Fruit fly (Drosophila melanogaster) whole organism, embryonic: ENCODE data around the gene CG12594.
A peak's percentile ranks its signal among the peaks of the same experiment; 100 is the strongest.

Experiments
- Atf3 ChIP-seq: fragments of 200-800 bp; sonication (Bioruptor generic); optimal IDR thresholded peaks from 3 replicates; lab custom pipeline; 2016; ENCODE audit warnings: missing biosample characterization, missing genetic modification characterization
- Bdp1 ChIP-seq: fragments of 200-800 bp; sonication (Bioruptor generic); optimal IDR thresholded peaks from 3 replicates; lab custom pipeline; 2016; ENCODE audit warnings: missing biosample characterization, missing genetic modification characterization
- CG10147 ChIP-seq: fragments of 200-800 bp; sonication (Bioruptor generic); optimal IDR thresholded peaks from 2 replicates; lab custom pipeline; 2019; ENCODE audit warnings: missing biosample characterization, mild to moderate bottlenecking, missing genetic modification characterization, moderate library complexity
- CG10366 ChIP-seq: fragments of 200-800 bp; sonication (Bioruptor generic); IDR thresholded peaks from 2 replicates; pipeline ENCODE4 v1.3.6; 2022; ENCODE audit warnings: missing biosample characterization, missing genetic modification characterization
- CG10543 ChIP-seq: fragments of 200-800 bp; sonication (Bioruptor generic); optimal IDR thresholded peaks from 3 replicates; lab custom pipeline; 2017; ENCODE audit warnings: missing biosample characterization, mild to moderate bottlenecking, missing genetic modification characterization, moderate library complexity
- CG12219 ChIP-seq: fragments of 200-800 bp; sonication (Bioruptor generic); optimal IDR thresholded peaks from 3 replicates; lab custom pipeline; 2018; ENCODE audit warnings: missing biosample characterization, mild to moderate bottlenecking, missing genetic modification characterization
- CG12659 ChIP-seq: fragments of 200-800 bp; sonication (Bioruptor generic); optimal IDR thresholded peaks from 3 replicates; lab custom pipeline; 2017; ENCODE audit warnings: mild to moderate bottlenecking, missing biosample characterization, missing genetic modification reagents, missing genetic modification characterization
- CG13894 ChIP-seq: fragments of 200-800 bp; sonication (Bioruptor generic); optimal IDR thresholded peaks from 3 replicates; lab custom pipeline; 2018; ENCODE audit warnings: missing biosample characterization, mild to moderate bottlenecking, missing genetic modification characterization, moderate library complexity
- CG14710 ChIP-seq: fragments of 200-800 bp; sonication (Bioruptor generic); optimal IDR thresholded peaks from 3 replicates; lab custom pipeline; 2019; ENCODE audit warnings: missing biosample characterization, mild to moderate bottlenecking, missing genetic modification characterization, moderate library complexity
- CG17186 ChIP-seq: fragments of 200-800 bp; sonication (Bioruptor generic); optimal IDR thresholded peaks from 3 replicates; lab custom pipeline; 2017; ENCODE audit warnings: missing biosample characterization, missing genetic modification reagents, missing genetic modification characterization
- CG2202 ChIP-seq: fragments of 200-800 bp; sonication (Bioruptor generic); optimal IDR thresholded peaks from 2 replicates; lab custom pipeline; 2018; ENCODE audit warnings: missing biosample characterization, mild to moderate bottlenecking, missing genetic modification characterization
- CG3163 ChIP-seq: fragments of 200-800 bp; sonication (Bioruptor generic); optimal IDR thresholded peaks from 3 replicates; lab custom pipeline; 2016; ENCODE audit warnings: missing biosample characterization, missing genetic modification characterization
- CG3726 ChIP-seq: fragments of 200-800 bp; sonication (Bioruptor generic); IDR thresholded peaks from 3 replicates; pipeline ENCODE4, ENCODE4 v1.3.6; 2022; ENCODE audit warnings: missing biosample characterization, missing genetic modification characterization
- CG4730 ChIP-seq: fragments of 200-800 bp; sonication (Bioruptor generic); IDR thresholded peaks from 2 replicates; pipeline ENCODE4 v1.3.6; 2022; ENCODE audit warnings: missing biosample characterization, missing genetic modification characterization
- CG6254 ChIP-seq: fragments of 200-800 bp; sonication (Bioruptor generic); optimal IDR thresholded peaks from 3 replicates; lab custom pipeline; 2017; ENCODE audit warnings: mild to moderate bottlenecking, missing biosample characterization, missing genetic modification reagents, missing genetic modification characterization
- CG7928 ChIP-seq: fragments of 200-800 bp; sonication (Bioruptor generic); optimal IDR thresholded peaks from 2 replicates; lab custom pipeline; 2017; ENCODE audit warnings: missing biosample characterization, mild to moderate bottlenecking, missing genetic modification characterization
- CG8359 ChIP-seq: fragments of 200-800 bp; sonication (Bioruptor generic); optimal IDR thresholded peaks from 2 replicates; lab custom pipeline; 2017; ENCODE audit warnings: missing biosample characterization, mild to moderate bottlenecking, missing genetic modification characterization, borderline replicate concordance
- CG9797 ChIP-seq: fragments of 200-800 bp; sonication (Bioruptor generic); optimal IDR thresholded peaks from 3 replicates; lab custom pipeline; 2018; ENCODE audit warnings: missing biosample characterization, mild to moderate bottlenecking, missing genetic modification characterization
- CG9932 ChIP-seq: fragments of 200-800 bp; sonication (Bioruptor generic); IDR thresholded peaks from 2 replicates; pipeline ENCODE4 v1.3.6; 2022; ENCODE audit warnings: missing biosample characterization, missing genetic modification characterization
- Dll ChIP-seq: fragments of 200-800 bp; sonication (Bioruptor generic); IDR thresholded peaks from 4 replicates; pipeline ENCODE4 v1.3.6; 2022; ENCODE audit warnings: missing biosample characterization, missing genetic modification characterization; ENCODE audit not compliant: partially characterized antibody
- HHEX ChIP-seq: fragments of 200-800 bp; sonication (Bioruptor generic); optimal IDR thresholded peaks from 3 replicates; lab custom pipeline; 2017; ENCODE audit warnings: missing biosample characterization, mild to moderate bottlenecking, missing genetic modification characterization, missing genetic modification reagents
- Hr3 ChIP-seq: fragments of 200-800 bp; sonication (Bioruptor generic); optimal IDR thresholded peaks from 3 replicates; lab custom pipeline; 2016; ENCODE audit warnings: missing biosample characterization, missing genetic modification characterization
- Jarid2 ChIP-seq: fragments of 200-800 bp; sonication (Bioruptor generic); optimal IDR thresholded peaks from 3 replicates; lab custom pipeline; 2017; ENCODE audit warnings: mild to moderate bottlenecking, missing biosample characterization, missing genetic modification reagents, missing genetic modification characterization
- Med ChIP-seq: fragments of 200-800 bp; sonication (Bioruptor generic); peaks from one replicate; lab custom pipeline; 2016; ENCODE audit warnings: missing biosample characterization, missing genetic modification characterization, mild to moderate bottlenecking, inconsistent platforms, moderate library complexity
- NK7.1 ChIP-seq: fragments of 200-800 bp; sonication (Bioruptor generic); optimal IDR thresholded peaks from 3 replicates; lab custom pipeline; 2016; ENCODE audit warnings: missing biosample characterization, missing genetic modification characterization
- Nf-YA ChIP-seq: fragments of 200-800 bp; sonication (Bioruptor generic); IDR thresholded peaks from 2 replicates; pipeline ENCODE4 v1.3.6; 2022; ENCODE audit warnings: missing biosample characterization, missing genetic modification characterization
- Oli ChIP-seq: fragments of 200-800 bp; sonication (Bioruptor generic); optimal IDR thresholded peaks from 2 replicates; lab custom pipeline; 2018; ENCODE audit warnings: missing biosample characterization, mild to moderate bottlenecking, missing genetic modification characterization, moderate library complexity
- Pdp1 ChIP-seq, 2 experiments: fragments of 200-800 bp; sonication (Bioruptor generic); optimal IDR thresholded peaks; 3 replicates each; lab custom pipeline; 2016; ENCODE audit warnings: missing biosample characterization in 2 of 2, missing genetic modification characterization in 2 of 2, mild to moderate bottlenecking in 1 of 2, moderate library complexity in 1 of 2
- Rfx ChIP-seq: fragments of 200-800 bp; sonication (Bioruptor generic); IDR thresholded peaks from 2 replicates; pipeline ENCODE4 v1.3.6; 2022; ENCODE audit warnings: missing biosample characterization, missing genetic modification characterization
- Rx ChIP-seq: fragments of 200-800 bp; sonication (Bioruptor generic); IDR thresholded peaks from 2 replicates; pipeline ENCODE4 v1.3.6; 2022; ENCODE audit warnings: missing biosample characterization, missing genetic modification characterization
- Sry-δ ChIP-seq: fragments of 200-800 bp; sonication (Bioruptor generic); optimal IDR thresholded peaks from 2 replicates; lab custom pipeline; 2016; ENCODE audit warnings: missing biosample characterization, missing genetic modification characterization
- bcd ChIP-seq: fragments of 200-800 bp; sonication (Bioruptor generic); optimal IDR thresholded peaks from 2 replicates; lab custom pipeline; 2017; ENCODE audit warnings: missing biosample characterization, mild to moderate bottlenecking, missing genetic modification characterization
- dm ChIP-seq: fragments of 200-800 bp; sonication (Bioruptor generic); optimal IDR thresholded peaks from 3 replicates; lab custom pipeline; 2016; ENCODE audit warnings: missing biosample characterization, missing genetic modification characterization
- ems ChIP-seq: fragments of 200-800 bp; sonication (Bioruptor generic); optimal IDR thresholded peaks from 3 replicates; lab custom pipeline; 2016; ENCODE audit warnings: missing biosample characterization, missing genetic modification characterization
- ftz-f1 ChIP-seq: fragments of 200-800 bp; sonication (Bioruptor generic); optimal IDR thresholded peaks from 2 replicates; lab custom pipeline; 2016; ENCODE audit warnings: missing biosample characterization, missing genetic modification characterization
- hbn ChIP-seq: fragments of 200-800 bp; sonication (Bioruptor generic); IDR thresholded peaks from 2 replicates; pipeline ENCODE4 v1.3.6; 2022; ENCODE audit warnings: missing biosample characterization, missing genetic modification characterization; ENCODE audit not compliant: partially characterized antibody
- mld ChIP-seq: fragments of 200-800 bp; sonication (Bioruptor generic); IDR thresholded peaks from 3 replicates; pipeline ENCODE4 v1.3.6; 2022; ENCODE audit warnings: missing biosample characterization, missing genetic modification characterization; ENCODE audit not compliant: partially characterized antibody
- nerfin-1 ChIP-seq: fragments of 200-800 bp; sonication (Bioruptor generic); optimal IDR thresholded peaks from 3 replicates; lab custom pipeline; 2019; ENCODE audit warnings: missing biosample characterization, mild to moderate bottlenecking, missing genetic modification characterization, moderate library complexity
- oc ChIP-seq: fragments of 200-800 bp; sonication (Bioruptor generic); optimal IDR thresholded peaks from 2 replicates; lab custom pipeline; 2018; ENCODE audit warnings: missing biosample characterization, mild to moderate bottlenecking, missing genetic modification characterization, moderate library complexity
- onecut ChIP-seq: fragments of 200-800 bp; sonication (Bioruptor generic); IDR thresholded peaks from 2 replicates; pipeline ENCODE4 v1.3.6; 2022; ENCODE audit warnings: missing biosample characterization, missing genetic modification characterization
- pho ChIP-seq: fragments of 200-800 bp; sonication (Bioruptor generic); optimal IDR thresholded peaks from 2 replicates; lab custom pipeline; 2016; ENCODE audit warnings: missing biosample characterization, missing genetic modification characterization
- phol ChIP-seq: fragments of 200-800 bp; sonication (Bioruptor generic); optimal IDR thresholded peaks from 3 replicates; lab custom pipeline; 2018; ENCODE audit warnings: missing biosample characterization, mild to moderate bottlenecking, missing genetic modification characterization, moderate library complexity
- scrt ChIP-seq: fragments of 200-800 bp; sonication (Bioruptor generic); optimal IDR thresholded peaks from 2 replicates; lab custom pipeline; 2018; ENCODE audit warnings: missing biosample characterization, mild to moderate bottlenecking, missing genetic modification characterization, moderate library complexity
- sug ChIP-seq: fragments of 200-800 bp; optimal IDR thresholded peaks from 2 replicates; lab custom pipeline; 2019; ENCODE audit warnings: missing biosample characterization, mild to moderate bottlenecking, missing genetic modification characterization, moderate library complexity
- tll ChIP-seq, 2 experiments: fragments of 200-800 bp in 1 of 2; fragments of >200 bp in 1 of 2; sonication (Bioruptor generic) in 1 of 2; optimal IDR thresholded peaks; 2 replicates each; lab custom pipeline; 2017 to 2019; ENCODE audit warnings: missing biosample characterization in 2 of 2, missing genetic modification characterization in 2 of 2, mild to moderate bottlenecking in 1 of 2, moderate library complexity in 1 of 2
- trh ChIP-seq: fragments of 200-800 bp; sonication (Bioruptor generic); optimal IDR thresholded peaks from 2 replicates; lab custom pipeline; 2016; ENCODE audit warnings: missing biosample characterization, missing genetic modification characterization
- tx ChIP-seq: fragments of 200-800 bp; sonication (Bioruptor generic); optimal IDR thresholded peaks from 2 replicates; lab custom pipeline; 2016; ENCODE audit warnings: missing biosample characterization, missing genetic modification characterization
- z ChIP-seq: fragments of 200-800 bp; sonication (Bioruptor generic); IDR thresholded peaks from 3 replicates; pipeline ENCODE4 v1.3.6; 2022; ENCODE audit warnings: missing biosample characterization, missing genetic modification characterization

CG12594 gene

dm6 chr3R:11673955-11674663, 47.4 kb upstream of the CG12594 start, which contains the start of gene CG14715 (continued):
- TF ChIP-seq Hr3 (GFP tag; lab: Kevin White, UChicago) (peak; percentile 42), CG12659 (GFP tag; lab: Kevin White, UChicago) (peak; percentile 57), Oli (tag; lab: Kevin White, UChicago) (peak; percentile 12), CG7928 (no peak), z (GFP tag; lab: Robert Waterston, UW) (no peak), oc (tag; lab: Kevin White, UChicago) (no peak), Jarid2 (no peak), CG14710 (peak; percentile 86), Bdp1 (no peak), CG10366 (GFP tag; lab: Robert Waterston, UW) (no peak), ems (GFP tag; lab: Kevin White, UChicago) (no peak), Nf-YA (GFP tag; lab: Robert Waterston, UW) (no peak), pho (peak; percentile 51), sug (tag; lab: Kevin White, UChicago) (peak; percentile 19), CG10147 (GFP tag; lab: Kevin White, UChicago) (no peak), Med (peak; percentile 55), CG3726 (GFP tag; lab: Robert Waterston, UW) (no peak), CG2202 (tag; lab: Kevin White, UChicago) (no peak), trh (GFP tag; lab: Kevin White, UChicago) (no peak), CG6254 (no peak), CG9797 (peak; percentile 80), Dll (GFP tag; lab: Robert Waterston, UW) (peak; percentile 68; the same call in 3 of the 4 replicates), ftz-f1 (no peak), CG3163 (GFP tag; lab: Kevin White, UChicago) (peak; percentile 13), HHEX (GFP tag; lab: Kevin White, UChicago) (no peak), CG8359 (no peak), onecut (GFP tag; lab: Robert Waterston, UW) (no peak), bcd (GFP tag; lab: Kevin White, UChicago) (peak; percentile 25), scrt (GFP tag; lab: Kevin White, UChicago) (no peak), Sry-δ (GFP tag; lab: Kevin White, UChicago) (peak; percentile 63), Rfx (peak; percentile 55; the same call in 1 of the 2 replicates), CG17186 (GFP tag; lab: Kevin White, UChicago) (no peak), tx (GFP tag; lab: Kevin White, UChicago) (peak; percentile 19), CG13894 (tag; lab: Kevin White, UChicago) (peak; percentile 4), CG4730 (no peak), mld (GFP tag; lab: Robert Waterston, UW) (no peak), tll (GFP tag; optimal IDR thresholded peaks at IDR 0.05; lab: Kevin White, UChicago) (peak in 1 of 2 experiments; percentile 10), CG12219 (no peak), NK7.1 (GFP tag; lab: Kevin White, UChicago) (no peak), CG10543 (GFP tag; lab: Kevin White, UChicago) (no peak), hbn (GFP tag; lab: Robert Waterston, UW) (peak; percentile 37; the same call in 1 of the 2 replicates), Rx (GFP tag; lab: Robert Waterston, UW) (0 out of 2 replicates have a peak, but pooled peaks have one; percentile 14), CG9932 (GFP tag; lab: Robert Waterston, UW) (peak; percentile 40; the same call in 1 of the 2 replicates), Atf3 (peak; percentile 38), phol (tag; lab: Kevin White, UChicago) (peak; percentile 71), Pdp1 (GFP tag; optimal IDR thresholded peaks at IDR 0.05; lab: Kevin White, UChicago) (peak; percentile 34 to 63), nerfin-1 (tag; lab: Kevin White, UChicago) (peak; percentile 17), dm (GFP tag; lab: Kevin White, UChicago) (peak; percentile 62)
